Worm (Caenorhabditis elegans): ENCODE data around the gene nonu-1.

ce11 chrIII:4826606-4827005, 23.1 kb downstream of the nonu-1 start, which contains the start of gene F26A1.3:
- TF ChIP-seq elt-3 (tag; optimal IDR thresholded peaks at IDR 0.05) (no peak), drap-1 (GFP tag; optimal IDR thresholded peaks at IDR 0.05) (no peak), unc-62 (GFP tag; optimal IDR thresholded peaks at IDR 0.05) (no peak), mab-5 (tag; optimal IDR thresholded peaks at IDR 0.05) (no peak), snpc-4 (tag; optimal IDR thresholded peaks at IDR 0.05) (no peak), pha-4 (tag; optimal IDR thresholded peaks at IDR 0.05) (no peak), unc-39 (tag; optimal IDR thresholded peaks at IDR 0.05) (no peak), tbx-8 (GFP tag; optimal IDR thresholded peaks at IDR 0.05) (no peak), nhr-12 (tag; optimal IDR thresholded peaks at IDR 0.05) (no peak)

Data from whole organism, mixed stage, embryonic.